Worm (Caenorhabditis elegans): Measurements from ENCODE around the gene R05A10.1.

- TF ChIP-seq lsy-2 (tag; optimal IDR thresholded peaks at IDR 0.05) = no peak
- TF ChIP-seq ces-1 (GFP tag; optimal IDR thresholded peaks at IDR 0.05) = no peak
- no peak for TF ChIP-seq nhr-237 (tag; optimal IDR thresholded peaks at IDR 0.05)
- no peak for TF ChIP-seq lin-32 (GFP tag; optimal IDR thresholded peaks at IDR 0.05)
- TF ChIP-seq ztf-11 (tag; optimal IDR thresholded peaks at IDR 0.05) = no peak
- no peak for TF ChIP-seq sptf-1 (tag; optimal IDR thresholded peaks at IDR 0.05)
- no peak for TF ChIP-seq blmp-1 (tag; optimal IDR thresholded peaks at IDR 0.05)
- no peak for TF ChIP-seq nhr-76 (tag; optimal IDR thresholded peaks at IDR 0.05)
- TF ChIP-seq unc-62 (GFP tag; optimal IDR thresholded peaks at IDR 0.05) = no peak
- TF ChIP-seq elt-3 (tag; optimal IDR thresholded peaks at IDR 0.05) = no peak
- no peak for TF ChIP-seq mls-2 (tag; optimal IDR thresholded peaks at IDR 0.05)
- no peak for TF ChIP-seq nhr-28 (tag; optimal IDR thresholded peaks at IDR 0.05)
- TF ChIP-seq unc-39 (tag; optimal IDR thresholded peaks at IDR 0.05) = no peak
Measured at ce11 chrIV:14191919-14192318, 9.7 kb downstream of the R05A10.1 start, which contains the start of gene K01G12.22.
